Worm (Caenorhabditis elegans) whole organism, L2 larva: Measurements from ENCODE around the gene che-2.

ENCODE experiments used
- F13H6.1 ChIP-seq: sonication (generic microtip); optimal IDR thresholded peaks from 2 replicates; lab custom pipeline; 2016; ENCODE audit warnings: missing genetic modification characterization, missing compliant biosample characterization
- ZK546.5 ChIP-seq: sonication (generic microtip); optimal IDR thresholded peaks from 2 replicates; lab custom pipeline; 2017; ENCODE audit warnings: missing biosample characterization, missing genetic modification characterization
- blmp-1 ChIP-seq: sonication (generic microtip); optimal IDR thresholded peaks from 2 replicates; lab custom pipeline; 2017; ENCODE audit warnings: missing genetic modification characterization, mild to moderate bottlenecking, missing compliant biosample characterization, antibody characterized with exemption, moderate library complexity; ENCODE audit not compliant: insufficient read depth
- ceh-82 ChIP-seq: fragments of 150-350 bp; optimal IDR thresholded peaks from 2 replicates; lab custom pipeline; 2014; ENCODE audit warnings: missing biosample characterization, missing genetic modification characterization
- crh-2 ChIP-seq: sonication (generic microtip); optimal IDR thresholded peaks from 2 replicates; lab custom pipeline; 2017; ENCODE audit warnings: missing biosample characterization, missing genetic modification characterization
- dmd-4 ChIP-seq: sonication (generic microtip); optimal IDR thresholded peaks from 2 replicates; lab custom pipeline; 2017; ENCODE audit warnings: missing biosample characterization, missing genetic modification characterization
- lin-13 ChIP-seq: fragments of 150-350 bp; optimal IDR thresholded peaks from 2 replicates; lab custom pipeline; 2014; ENCODE audit warnings: missing biosample characterization, missing genetic modification reagents, missing genetic modification characterization
- lin-39 ChIP-seq: fragments of 150-350 bp; optimal IDR thresholded peaks from 2 replicates; lab custom pipeline; 2014; ENCODE audit warnings: missing biosample characterization, missing genetic modification reagents, missing genetic modification characterization
- lsy-2 ChIP-seq, 2 experiments: fragments of 150-350 bp in 1 of 2; sonication (generic microtip) in 1 of 2; optimal IDR thresholded peaks; 2 replicates each; lab custom pipeline; 2014 to 2017; ENCODE audit warnings: missing biosample characterization in 2 of 2, missing genetic modification characterization in 2 of 2
- mab-5 ChIP-seq: fragments of 150-350 bp; optimal IDR thresholded peaks from 2 replicates; lab custom pipeline; 2014; ENCODE audit warnings: missing biosample characterization, missing genetic modification characterization
- mdl-1 ChIP-seq, 2 experiments: fragments of 150-350 bp in 1 of 2; sonication (generic microtip) in 1 of 2; optimal IDR thresholded peaks; 2 replicates each; lab custom pipeline; 2017; ENCODE audit warnings: missing biosample characterization in 2 of 2, missing genetic modification characterization in 2 of 2
- nhr-10 ChIP-seq: sonication (generic microtip); optimal IDR thresholded peaks from 2 replicates; lab custom pipeline; 2017; ENCODE audit warnings: missing biosample characterization, missing genetic modification characterization
- nhr-12 ChIP-seq: fragments of 150-350 bp; optimal IDR thresholded peaks from 2 replicates; lab custom pipeline; 2014; ENCODE audit warnings: missing biosample characterization, missing genetic modification characterization
- nhr-23 ChIP-seq: fragments of 150-350 bp; optimal IDR thresholded peaks from 2 replicates; lab custom pipeline; 2014; ENCODE audit warnings: missing biosample characterization, missing genetic modification reagents, missing genetic modification characterization
- nhr-25 ChIP-seq: fragments of 150-350 bp; sonication (generic microtip); optimal IDR thresholded peaks from 3 replicates; lab custom pipeline; 2014; ENCODE audit warnings: missing biosample characterization, missing genetic modification characterization
- nhr-6 ChIP-seq: fragments of 150-350 bp; optimal IDR thresholded peaks from 2 replicates; lab custom pipeline; 2014; ENCODE audit warnings: missing biosample characterization, missing genetic modification characterization
- nhr-77 ChIP-seq: fragments of 150-350 bp; optimal IDR thresholded peaks from 2 replicates; lab custom pipeline; 2014; ENCODE audit warnings: missing biosample characterization, missing genetic modification characterization
- peb-1 ChIP-seq: fragments of 150-350 bp; optimal IDR thresholded peaks from 2 replicates; lab custom pipeline; 2014; ENCODE audit warnings: missing biosample characterization, missing genetic modification characterization
- sem-4 ChIP-seq: fragments of 150-350 bp; optimal IDR thresholded peaks from 2 replicates; lab custom pipeline; 2014; ENCODE audit warnings: missing biosample characterization, missing genetic modification reagents, missing genetic modification characterization
- skn-1 ChIP-seq: sonication (generic microtip); optimal IDR thresholded peaks from 2 replicates; lab custom pipeline; 2017; ENCODE audit warnings: missing biosample characterization, missing genetic modification characterization
- sma-3 ChIP-seq: sonication (generic microtip); optimal IDR thresholded peaks from 2 replicates; lab custom pipeline; 2016; ENCODE audit warnings: missing genetic modification reagents, missing genetic modification characterization, missing compliant biosample characterization
- sma-9 ChIP-seq, 2 experiments: fragments of 150-350 bp in 1 of 2; sonication (generic microtip) in 1 of 2; optimal IDR thresholded peaks; 2 replicates each; lab custom pipeline; 2014 to 2016; ENCODE audit warnings: missing genetic modification characterization in 2 of 2, mild to moderate bottlenecking in 1 of 2, missing biosample characterization in 1 of 2, missing compliant biosample characterization in 1 of 2, missing genetic modification reagents in 1 of 2, moderate library complexity in 1 of 2
- snpc-4 ChIP-seq: fragments of 150-350 bp; optimal IDR thresholded peaks from 2 replicates; lab custom pipeline; 2014; ENCODE audit warnings: missing biosample characterization, missing genetic modification characterization
- unc-55 ChIP-seq: fragments of 150-350 bp; sonication (generic microtip); optimal IDR thresholded peaks from 3 replicates; lab custom pipeline; 2014; ENCODE audit warnings: missing biosample characterization, missing genetic modification reagents, missing genetic modification characterization
- unc-62 ChIP-seq: fragments of 150-350 bp; optimal IDR thresholded peaks from 2 replicates; lab custom pipeline; 2014; ENCODE audit warnings: missing biosample characterization, missing genetic modification reagents, missing genetic modification characterization
- zag-1 ChIP-seq: fragments of 150-350 bp; optimal IDR thresholded peaks from 2 replicates; lab custom pipeline; 2014; ENCODE audit warnings: missing biosample characterization, missing genetic modification characterization
- ztf-1 ChIP-seq: fragments of 200-800 bp; sonication (Bioruptor generic); conservative IDR thresholded peaks from 2 replicates; pipeline ENCODE4 v1.3.6; 2022; ENCODE audit warnings: missing genetic modification characterization, missing compliant biosample characterization
- ztf-11 ChIP-seq: sonication (generic microtip); optimal IDR thresholded peaks from 2 replicates; lab custom pipeline; 2017; ENCODE audit warnings: missing biosample characterization, missing genetic modification characterization
- ztf-4 ChIP-seq: fragments of 150-350 bp; optimal IDR thresholded peaks from 2 replicates; lab custom pipeline; 2014; ENCODE audit warnings: missing biosample characterization, missing genetic modification characterization

The che-2 gene

ce11 chrX:460351-460750, 20.9 kb upstream of the che-2 start, which contains the start of gene aagr-4:
aagr-4 (plus strand) TSS chrX:460651.
- TF ChIP-seq nhr-12 (tag; lab: Kevin White, UChicago), result no peak
- no peak for TF ChIP-seq ZK546.5 (tag; lab: Kevin White, UChicago)
- no peak for TF ChIP-seq skn-1 (tag; lab: Kevin White, UChicago)

ce11 chrX:461623-462022, 19.6 kb upstream of the che-2 start:
- no peak for TF ChIP-seq F13H6.1 (tag; lab: Kevin White, UChicago)
- TF ChIP-seq lin-39 (tag; lab: Kevin White, UChicago), result no peak
- TF ChIP-seq blmp-1, result no peak
- TF ChIP-seq ztf-11, result no peak
- no peak for TF ChIP-seq sma-9 (GFP tag; optimal IDR thresholded peaks at IDR 0.05; lab: Kevin White, UChicago)
- no peak for TF ChIP-seq sma-9 (tag; optimal IDR thresholded peaks at IDR 0.05; lab: Kevin White, UChicago)
- TF ChIP-seq ceh-82 (tag; lab: Kevin White, UChicago), result no peak
- TF ChIP-seq nhr-25 (tag; lab: Kevin White, UChicago), result no peak
- no peak for TF ChIP-seq ZK546.5 (tag; lab: Kevin White, UChicago)

- TF ChIP-seq ceh-82 (tag; lab: Kevin White, UChicago) (no peak), F13H6.1 (tag; lab: Kevin White, UChicago) (no peak), ztf-11 (no peak), unc-55 (GFP tag; lab: Kevin White, UChicago) (no peak), zag-1 (tag; lab: Kevin White, UChicago) (no peak), mdl-1 (tag; optimal IDR thresholded peaks at IDR 0.05; lab: Kevin White, UChicago) (no peak), sma-9 (GFP tag; optimal IDR thresholded peaks at IDR 0.05; lab: Kevin White, UChicago) (no peak), sma-9 (tag; optimal IDR thresholded peaks at IDR 0.05; lab: Kevin White, UChicago) (no peak), lin-13 (GFP tag; lab: Kevin White, UChicago) (no peak), dmd-4 (tag; lab: Kevin White, UChicago) (no peak), sma-3 (GFP tag; lab: Kevin White, UChicago) (no peak), mab-5 (tag; lab: Kevin White, UChicago) (no peak), unc-62 (GFP tag; lab: Kevin White, UChicago) (no peak), peb-1 (tag; lab: Kevin White, UChicago) (no peak)
These were observed 13.9 kb upstream of the che-2 start for ce11 chrX:467338-467823.

ce11 chrX:476261-476660, 5.0 kb upstream of the che-2 start, which contains the start of gene F38G1.3:
F38G1.3 (plus strand) TSS chrX:476561.
- TF ChIP-seq dmd-4 (tag; lab: Kevin White, UChicago) (no peak), unc-55 (GFP tag; lab: Kevin White, UChicago) (no peak), lin-13 (GFP tag; lab: Kevin White, UChicago) (no peak), nhr-6 (tag; lab: Kevin White, UChicago) (no peak), F13H6.1 (tag; lab: Kevin White, UChicago) (no peak), nhr-12 (tag; lab: Kevin White, UChicago) (no peak), ceh-82 (tag; lab: Kevin White, UChicago) (no peak), mdl-1 (tag; optimal IDR thresholded peaks at IDR 0.05; lab: Kevin White, UChicago) (no peak), sem-4 (tag; lab: Kevin White, UChicago) (no peak), snpc-4 (tag; lab: Kevin White, UChicago) (no peak), blmp-1 (no peak), nhr-77 (tag; lab: Kevin White, UChicago) (no peak), ztf-1 (GFP tag; lab: Robert Waterston, UW) (no peak), nhr-23 (no peak), ztf-4 (no peak), lsy-2 (tag; optimal IDR thresholded peaks at IDR 0.05; lab: Kevin White, UChicago) (no peak), mab-5 (tag; lab: Kevin White, UChicago) (no peak), crh-2 (tag; lab: Kevin White, UChicago) (no peak), nhr-25 (tag; lab: Kevin White, UChicago) (no peak), nhr-10 (tag; lab: Kevin White, UChicago) (no peak)

- TF ChIP-seq crh-2 (tag; lab: Kevin White, UChicago) (no peak), mdl-1 (tag; optimal IDR thresholded peaks at IDR 0.05; lab: Kevin White, UChicago) (no peak), nhr-23 (no peak)
- TF ChIP-seq, all 48 proteins: peak for 0
These were observed 6.4 kb downstream of the che-2 start for ce11 chrX:487669-488068.
